Worm (Caenorhabditis elegans) whole organism, midembryonic: Measurements from ENCODE around the gene F09G8.10.

Experiments used
- cog-1 ChIP-seq: sonication (generic microtip); optimal IDR thresholded peaks from 2 replicates; lab custom pipeline; 2016; ENCODE audit warnings: missing genetic modification characterization, missing compliant biosample characterization
- klf-2 ChIP-seq: fragments of 200-800 bp; sonication (Bioruptor generic); conservative IDR thresholded peaks from 2 replicates; pipeline ENCODE4 v1.3.6; 2022; ENCODE audit warnings: missing genetic modification reagents, missing genetic modification characterization, missing compliant biosample characterization
- tab-1 ChIP-seq: fragments of 200-800 bp; sonication (Bioruptor generic); IDR thresholded peaks from 2 replicates; pipeline ENCODE4 v1.3.6; 2022; ENCODE audit warnings: missing genetic modification characterization, missing compliant biosample characterization
- ztf-23 ChIP-seq: fragments of 200-800 bp; sonication (Bioruptor generic); IDR thresholded peaks from 2 replicates; pipeline ENCODE4 v1.3.6; 2022; ENCODE audit warnings: missing genetic modification reagents, missing genetic modification characterization, missing compliant biosample characterization
- ztf-29 ChIP-seq: fragments of 200-800 bp; sonication (Bioruptor generic); IDR thresholded peaks from 2 replicates; pipeline ENCODE4 v1.3.6; 2022; ENCODE audit warnings: missing genetic modification reagents, missing genetic modification characterization, missing compliant biosample characterization

ce11 chrIII:8227511-8227910 is 44.5 kb downstream of the F09G8.10 start, which contains the start of gene fbxl-1:
- TF ChIP-seq klf-2 (GFP tag; lab: Robert Waterston, UW) (no peak), tab-1 (GFP tag; lab: Robert Waterston, UW) (no peak), ztf-23 (GFP tag; lab: Robert Waterston, UW) (no peak), cog-1 (tag; lab: Kevin White, UChicago) (no peak), ztf-29 (GFP tag; lab: Robert Waterston, UW) (no peak)
